Worm (Caenorhabditis elegans) whole organism, late embryonic: ENCODE data around the gene ZK688.5.
A peak's percentile ranks its signal among the peaks of the same experiment; 100 is the strongest.

Source experiments
- C08G9.2 ChIP-seq: sonication (generic microtip); optimal IDR thresholded peaks from 2 replicates; lab custom pipeline; 2016; ENCODE audit warnings: mild to moderate bottlenecking, missing genetic modification characterization, moderate library complexity, missing compliant biosample characterization
- C38D4.7 ChIP-seq: fragments of 200-800 bp; sonication (Bioruptor generic); optimal IDR thresholded peaks from 2 replicates; lab custom pipeline; 2018; ENCODE audit warnings: mild to moderate bottlenecking, missing genetic modification characterization, moderate library complexity, missing compliant biosample characterization
- F13H6.1 ChIP-seq: sonication (generic microtip); optimal IDR thresholded peaks from 2 replicates; lab custom pipeline; 2016; ENCODE audit warnings: missing genetic modification characterization, missing compliant biosample characterization
- K02D7.2 ChIP-seq: sonication (generic microtip); optimal IDR thresholded peaks from 2 replicates; lab custom pipeline; 2017; ENCODE audit warnings: mild to moderate bottlenecking, missing genetic modification characterization, missing compliant biosample characterization
- ama-1 ChIP-seq: fragments of 150-350 bp; optimal IDR thresholded peaks from 2 replicates; lab custom pipeline; 2014
- ceh-14 ChIP-seq: sonication (generic microtip); optimal IDR thresholded peaks from 2 replicates; lab custom pipeline; 2016; ENCODE audit warnings: missing genotype, missing genetic modification characterization, missing compliant biosample characterization
- ceh-18 ChIP-seq: sonication (generic microtip); optimal IDR thresholded peaks from 2 replicates; lab custom pipeline; 2016; ENCODE audit warnings: missing genetic modification characterization, missing compliant biosample characterization
- ceh-2 ChIP-seq: sonication (generic microtip); optimal IDR thresholded peaks from 2 replicates; lab custom pipeline; 2016; ENCODE audit warnings: missing genotype, missing genetic modification characterization, missing compliant biosample characterization
- ceh-22 ChIP-seq: sonication (generic microtip); optimal IDR thresholded peaks from 2 replicates; lab custom pipeline; 2017; ENCODE audit warnings: missing biosample characterization, missing genetic modification characterization
- ceh-24 ChIP-seq: sonication (generic microtip); optimal IDR thresholded peaks from 2 replicates; lab custom pipeline; 2016; ENCODE audit warnings: mild to moderate bottlenecking, missing genetic modification characterization, missing compliant biosample characterization
- ceh-30 ChIP-seq: fragments of 150-350 bp; optimal IDR thresholded peaks from 2 replicates; lab custom pipeline; 2014; ENCODE audit warnings: missing biosample characterization, missing genetic modification characterization
- ceh-31 ChIP-seq: sonication (generic microtip); optimal IDR thresholded peaks from 2 replicates; lab custom pipeline; 2016; ENCODE audit warnings: missing genetic modification characterization, missing compliant biosample characterization
- ceh-34 ChIP-seq: sonication (generic microtip); optimal IDR thresholded peaks from 2 replicates; lab custom pipeline; 2016; ENCODE audit warnings: mild to moderate bottlenecking, missing genetic modification characterization, missing compliant biosample characterization
- che-1 ChIP-seq: sonication (generic microtip); optimal IDR thresholded peaks from 2 replicates; lab custom pipeline; 2016; ENCODE audit warnings: mild to moderate bottlenecking, missing genetic modification characterization, missing compliant biosample characterization
- elt-2 ChIP-seq: sonication (generic microtip); optimal IDR thresholded peaks from 2 replicates; lab custom pipeline; 2016; ENCODE audit warnings: missing genetic modification reagents, missing genetic modification characterization, missing compliant biosample characterization
- elt-4 ChIP-seq: sonication (generic microtip); optimal IDR thresholded peaks from 2 replicates; lab custom pipeline; 2016; ENCODE audit warnings: missing genetic modification characterization, missing compliant biosample characterization
- ets-4 ChIP-seq: sonication (generic microtip); optimal IDR thresholded peaks from 2 replicates; lab custom pipeline; 2016; ENCODE audit warnings: missing genetic modification characterization, missing compliant biosample characterization
- eyg-1 ChIP-seq: sonication (generic microtip); optimal IDR thresholded peaks from 2 replicates; lab custom pipeline; 2016; ENCODE audit warnings: missing genotype, missing genetic modification characterization, missing compliant biosample characterization
- fax-1 ChIP-seq: sonication (generic microtip); optimal IDR thresholded peaks from 2 replicates; lab custom pipeline; 2016; ENCODE audit warnings: missing genotype, missing genetic modification characterization, missing compliant biosample characterization
- fkh-10 ChIP-seq: fragments of 150-350 bp; optimal IDR thresholded peaks from 2 replicates; lab custom pipeline; 2014; ENCODE audit warnings: missing biosample characterization, missing genetic modification reagents, missing genetic modification characterization
- gmeb-2 ChIP-seq: sonication (generic microtip); optimal IDR thresholded peaks from 2 replicates; lab custom pipeline; 2016; ENCODE audit warnings: missing genetic modification characterization, inconsistent platforms, missing compliant biosample characterization
- hlh-13 ChIP-seq: fragments of 200-800 bp; sonication (Bioruptor generic); optimal IDR thresholded peaks from 2 replicates; lab custom pipeline; 2018; ENCODE audit warnings: mild to moderate bottlenecking, missing genetic modification characterization, missing compliant biosample characterization
- hlh-15 ChIP-seq: sonication (generic microtip); optimal IDR thresholded peaks from 2 replicates; lab custom pipeline; 2016; ENCODE audit warnings: missing genetic modification characterization, missing compliant biosample characterization
- hlh-30 ChIP-seq: sonication (generic microtip); optimal IDR thresholded peaks from 2 replicates; lab custom pipeline; 2017; ENCODE audit warnings: antibody characterized with exemption, missing genetic modification characterization, missing compliant biosample characterization; ENCODE audit not compliant: insufficient read depth
- nfya-1 ChIP-seq: sonication (generic microtip); optimal IDR thresholded peaks from 2 replicates; lab custom pipeline; 2017; ENCODE audit warnings: missing genetic modification characterization, mild to moderate bottlenecking, missing compliant biosample characterization, antibody characterized with exemption, moderate library complexity
- nhr-11 ChIP-seq: fragments of 150-350 bp; optimal IDR thresholded peaks from 2 replicates; lab custom pipeline; 2014; ENCODE audit warnings: missing biosample characterization, missing genetic modification characterization
- pag-3 ChIP-seq: sonication (generic microtip); optimal IDR thresholded peaks from 2 replicates; lab custom pipeline; 2016; ENCODE audit warnings: missing compliant biosample characterization, missing genetic modification characterization, borderline replicate concordance
- ref-2 ChIP-seq: sonication (generic microtip); optimal IDR thresholded peaks from 2 replicates; lab custom pipeline; 2016; ENCODE audit warnings: missing genetic modification characterization, missing compliant biosample characterization
- rnt-1 ChIP-seq: sonication (generic microtip); optimal IDR thresholded peaks from 2 replicates; lab custom pipeline; 2016; ENCODE audit warnings: missing genetic modification characterization, missing compliant biosample characterization
- sox-2 ChIP-seq: fragments of 200-800 bp; sonication (Bioruptor generic); IDR thresholded peaks from 2 replicates; pipeline ENCODE4 v1.3.6; 2022; ENCODE audit warnings: missing genetic modification reagents, missing genetic modification characterization, missing compliant biosample characterization
- sox-4 ChIP-seq: sonication (generic microtip); optimal IDR thresholded peaks from 2 replicates; lab custom pipeline; 2017; ENCODE audit warnings: mild to moderate bottlenecking, missing genetic modification characterization, inconsistent platforms, missing compliant biosample characterization
- syd-9 ChIP-seq: sonication (generic microtip); optimal IDR thresholded peaks from 2 replicates; lab custom pipeline; 2016; ENCODE audit warnings: mild to moderate bottlenecking, missing genetic modification characterization, moderate library complexity, missing compliant biosample characterization
- tbx-2 ChIP-seq: sonication (generic microtip); optimal IDR thresholded peaks from 2 replicates; lab custom pipeline; 2016; ENCODE audit warnings: missing genetic modification characterization, missing compliant biosample characterization
- tbx-7 ChIP-seq: sonication (generic microtip); optimal IDR thresholded peaks from 2 replicates; lab custom pipeline; 2016; ENCODE audit warnings: missing genotype, missing genetic modification characterization, missing compliant biosample characterization
- unc-3 ChIP-seq, 2 experiments: fragments of 200-800 bp in 1 of 2; sonication (Bioruptor generic) in 1 of 2; sonication (generic microtip) in 1 of 2; conservative IDR thresholded peaks in 1 of 2; optimal IDR thresholded peaks in 1 of 2; 2 replicates each; pipeline versions ENCODE4 v1.3.6 to Lab custom; 2016 to 2022; ENCODE audit warnings: missing compliant biosample characterization in 2 of 2, missing genetic modification characterization in 2 of 2, missing genetic modification reagents in 1 of 2
- unc-55 ChIP-seq: sonication (generic microtip); optimal IDR thresholded peaks from 2 replicates; lab custom pipeline; 2017; ENCODE audit warnings: missing biosample characterization, missing genetic modification reagents, missing genetic modification characterization
- unc-86 ChIP-seq: sonication (generic microtip); optimal IDR thresholded peaks from 2 replicates; lab custom pipeline; 2016; ENCODE audit warnings: missing genetic modification characterization, missing compliant biosample characterization
- zip-5 ChIP-seq: sonication (generic microtip); optimal IDR thresholded peaks from 2 replicates; lab custom pipeline; 2016; ENCODE audit warnings: missing genetic modification characterization, missing compliant biosample characterization

Gene ZK688.5

DNA sequence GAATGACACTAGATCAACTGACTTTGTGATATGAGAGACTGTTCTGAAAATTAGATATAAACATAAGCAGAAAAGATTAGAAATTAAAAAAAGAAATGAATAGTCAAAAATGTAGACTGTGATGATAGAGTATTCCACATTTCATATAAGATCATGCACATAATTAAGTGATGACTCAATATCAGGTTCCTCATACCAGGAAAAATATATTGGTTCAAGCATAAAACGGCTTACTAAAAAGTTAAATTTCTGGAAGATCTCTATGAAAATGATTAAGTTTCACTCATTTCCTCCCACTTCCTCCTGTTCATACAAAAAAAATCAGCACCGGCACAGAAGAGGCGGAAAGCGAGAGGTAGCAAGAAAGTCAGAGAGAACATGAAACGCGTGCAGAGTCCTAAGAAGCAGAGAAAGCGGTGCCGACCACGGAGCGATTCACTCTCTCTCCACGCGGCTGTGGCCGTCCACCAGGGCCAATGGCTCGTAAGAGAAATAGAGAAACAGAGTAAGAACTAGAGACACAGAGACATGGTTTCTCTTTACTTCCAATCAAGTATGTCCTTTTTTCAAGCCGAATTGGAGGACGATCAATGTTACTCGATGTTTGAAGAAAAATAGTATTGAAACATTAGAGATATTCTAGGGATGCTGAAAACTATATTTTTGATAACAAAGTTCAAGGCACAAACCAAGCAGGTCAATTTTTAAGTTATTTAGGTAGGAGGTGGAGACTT, at the start of gene ZK688.5, which contains the start of gene fahd-1:
Gene ZK688.5 (minus strand): TSS at position 51 of the 734 bp plus-strand sequence.
Gene fahd-1 (plus strand): TSS at position 684 of the 734 bp plus-strand sequence.
- TF ChIP-seq sox-2 (GFP tag; lab: Robert Waterston, UW) (no peak), K02D7.2 (tag; lab: Kevin White, UChicago) (no peak), F13H6.1 (tag; lab: Kevin White, UChicago) (peak; percentile 19), pag-3 (tag; lab: Kevin White, UChicago) (no peak), nfya-1 (tag; lab: Kevin White, UChicago) (peak; percentile 91), unc-86 (tag; lab: Kevin White, UChicago) (no peak), hlh-30 (tag; lab: Kevin White, UChicago) (peak; percentile 61), ets-4 (tag; lab: Kevin White, UChicago) (peak; percentile 21), ref-2 (tag; lab: Kevin White, UChicago) (peak; percentile 57), ceh-14 (peak; percentile 36), unc-55 (GFP tag; lab: Kevin White, UChicago) (peak; percentile 66), ceh-30 (tag; lab: Kevin White, UChicago) (no peak), zip-5 (tag; lab: Kevin White, UChicago) (no peak), elt-2 (peak; percentile 65), nhr-11 (tag; lab: Kevin White, UChicago) (no peak), fax-1 (no peak), syd-9 (peak; percentile 16), ceh-2 (peak; percentile 31), ceh-31 (tag; lab: Kevin White, UChicago) (peak; percentile 78), rnt-1 (tag; lab: Kevin White, UChicago) (peak; percentile 61), tbx-2 (tag; lab: Kevin White, UChicago) (peak; percentile 63), ceh-34 (tag; lab: Kevin White, UChicago) (peak; percentile 80), ceh-18 (peak; percentile 79), gmeb-2 (no peak), unc-3 (GFP tag; conservative IDR thresholded peaks at IDR 0.05; lab: Robert Waterston, UW) (no peak), unc-3 (tag; optimal IDR thresholded peaks at IDR 0.05; lab: Kevin White, UChicago) (no peak), eyg-1 (tag; lab: Kevin White, UChicago) (no peak)

DNA sequence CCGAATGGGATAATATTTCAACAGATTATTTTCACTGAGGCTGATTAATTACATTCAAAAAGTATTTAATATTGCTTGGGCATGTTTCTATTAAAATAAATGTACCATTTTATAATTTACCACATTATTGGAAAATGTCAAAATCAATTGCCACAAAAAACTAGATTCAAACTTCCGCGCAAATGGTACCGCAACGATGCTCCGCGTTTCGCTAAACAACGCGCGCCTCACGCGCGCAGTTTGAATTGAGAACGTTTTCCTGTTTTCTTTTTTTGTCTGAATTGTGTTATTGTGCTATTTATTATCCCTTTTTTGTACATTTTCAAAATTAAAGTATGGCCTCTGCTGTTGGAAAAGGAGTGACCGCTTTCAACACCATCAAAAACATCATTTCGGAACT, 49.4 kb upstream of the ZK688.5 start, which contains the start of gene C29E4.12:
Gene C29E4.12 (plus strand): TSS at position 333 of the 400 bp plus-strand sequence.
- TF ChIP-seq C08G9.2, result no peak
- peak; percentile 56 for TF ChIP-seq nfya-1 (tag; lab: Kevin White, UChicago)
- TF ChIP-seq C38D4.7 (GFP tag; lab: Kevin White, UChicago), result no peak

DNA sequence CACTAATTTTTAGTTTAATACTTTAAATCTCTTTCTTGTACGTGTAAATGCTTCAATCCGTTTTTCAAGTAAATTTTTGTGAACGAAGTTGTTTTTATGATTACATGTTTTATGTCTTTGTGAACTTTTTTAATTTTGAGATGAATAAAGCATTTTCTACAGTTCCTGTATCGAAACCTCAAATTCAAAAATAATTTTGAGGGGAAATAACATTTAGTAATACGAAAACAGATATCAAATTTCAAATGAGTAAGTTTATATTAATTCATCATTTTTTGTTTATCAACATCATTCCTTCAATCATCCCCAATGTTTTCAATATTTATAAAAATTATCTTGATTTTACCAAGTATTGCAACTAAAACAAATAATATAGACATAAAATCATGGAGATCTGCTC, 46.1 kb upstream of the ZK688.5 start, which contains the start of gene C29E4.10:
Gene C29E4.10 (plus strand): TSS at position 301 of the 400 bp plus-strand sequence.
- no peak for TF ChIP-seq tbx-7 (tag; lab: Kevin White, UChicago)
- TF ChIP-seq K02D7.2 (tag; lab: Kevin White, UChicago), result no peak
- TF ChIP-seq ama-1 (lab: Kevin White, UChicago), result no peak
- TF ChIP-seq elt-4 (tag; lab: Kevin White, UChicago), result no peak
- TF ChIP-seq unc-55 (GFP tag; lab: Kevin White, UChicago), result no peak
- no peak for TF ChIP-seq sox-2 (GFP tag; lab: Robert Waterston, UW)
- no peak for TF ChIP-seq ceh-22 (tag; lab: Kevin White, UChicago)
- TF ChIP-seq unc-86 (tag; lab: Kevin White, UChicago), result no peak
- TF ChIP-seq ceh-34 (tag; lab: Kevin White, UChicago), result no peak
- TF ChIP-seq ref-2 (tag; lab: Kevin White, UChicago), result no peak
- TF ChIP-seq fax-1, result no peak

- TF ChIP-seq che-1 (tag; lab: Kevin White, UChicago) (no peak), fkh-10 (no peak), hlh-15 (tag; lab: Kevin White, UChicago) (no peak), K02D7.2 (tag; lab: Kevin White, UChicago) (no peak), pag-3 (tag; lab: Kevin White, UChicago) (no peak), sox-4 (tag; lab: Kevin White, UChicago) (no peak), hlh-13 (GFP tag; lab: Kevin White, UChicago) (no peak), rnt-1 (tag; lab: Kevin White, UChicago) (no peak), gmeb-2 (no peak), ceh-24 (tag; lab: Kevin White, UChicago) (no peak), tbx-7 (tag; lab: Kevin White, UChicago) (no peak)
- TF ChIP-seq, all 69 proteins: peak for 0
Measured at ce11 chrIII:7933235-7933634, 41.8 kb upstream of the ZK688.5 start, which contains the start of gene ran-2. Gene ran-2, plus strand, starts transcription at chrIII:7933535.
